Worm (Caenorhabditis elegans) whole organism, late embryonic: Measurements from ENCODE around the gene W09G12.8.

ENCODE experiments used
- C38D4.7 ChIP-seq: fragments of 200-800 bp; sonication (Bioruptor generic); optimal IDR thresholded peaks from 2 replicates; lab custom pipeline; 2018; ENCODE audit warnings: mild to moderate bottlenecking, missing genetic modification characterization, moderate library complexity, missing compliant biosample characterization
- F13H6.1 ChIP-seq: sonication (generic microtip); optimal IDR thresholded peaks from 2 replicates; lab custom pipeline; 2016; ENCODE audit warnings: missing genetic modification characterization, missing compliant biosample characterization
- K02D7.2 ChIP-seq: sonication (generic microtip); optimal IDR thresholded peaks from 2 replicates; lab custom pipeline; 2017; ENCODE audit warnings: mild to moderate bottlenecking, missing genetic modification characterization, missing compliant biosample characterization
- K09A11.1 ChIP-seq: sonication (generic microtip); optimal IDR thresholded peaks from 2 replicates; lab custom pipeline; 2017; ENCODE audit warnings: antibody characterized with exemption, mild to moderate bottlenecking, missing genetic modification characterization, missing compliant biosample characterization; ENCODE audit not compliant: insufficient read depth
- T23F11.4 ChIP-seq: fragments of 200-800 bp; sonication (Bioruptor generic); optimal IDR thresholded peaks from 2 replicates; lab custom pipeline; 2018; ENCODE audit warnings: mild to moderate bottlenecking, missing genetic modification characterization, missing compliant biosample characterization
- Y22D7AL.16 ChIP-seq: sonication (generic microtip); optimal IDR thresholded peaks from 2 replicates; lab custom pipeline; 2016; ENCODE audit warnings: missing genetic modification characterization, missing compliant biosample characterization
- ama-1 ChIP-seq: fragments of 150-350 bp; optimal IDR thresholded peaks from 2 replicates; lab custom pipeline; 2014
- ceh-2 ChIP-seq: sonication (generic microtip); optimal IDR thresholded peaks from 2 replicates; lab custom pipeline; 2016; ENCODE audit warnings: missing genotype, missing genetic modification characterization, missing compliant biosample characterization
- ceh-45 ChIP-seq: fragments of 200-800 bp; sonication (Bioruptor generic); IDR thresholded peaks from 2 replicates; pipeline ENCODE4 v1.3.6; 2022; ENCODE audit warnings: missing genetic modification reagents, missing genetic modification characterization, missing compliant biosample characterization
- ceh-9 ChIP-seq: sonication (generic microtip); optimal IDR thresholded peaks from 2 replicates; lab custom pipeline; 2016; ENCODE audit warnings: mild to moderate bottlenecking, missing genetic modification characterization, inconsistent platforms, missing compliant biosample characterization
- dve-1 ChIP-seq: sonication (generic microtip); optimal IDR thresholded peaks from 2 replicates; lab custom pipeline; 2017; ENCODE audit warnings: antibody characterized with exemption, mild to moderate bottlenecking, missing genetic modification characterization, missing compliant biosample characterization
- elt-4 ChIP-seq: sonication (generic microtip); optimal IDR thresholded peaks from 2 replicates; lab custom pipeline; 2016; ENCODE audit warnings: missing genetic modification characterization, missing compliant biosample characterization
- ets-4 ChIP-seq: sonication (generic microtip); optimal IDR thresholded peaks from 2 replicates; lab custom pipeline; 2016; ENCODE audit warnings: missing genetic modification characterization, missing compliant biosample characterization
- eyg-1 ChIP-seq: sonication (generic microtip); optimal IDR thresholded peaks from 2 replicates; lab custom pipeline; 2016; ENCODE audit warnings: missing genotype, missing genetic modification characterization, missing compliant biosample characterization
- fkh-10 ChIP-seq: fragments of 150-350 bp; optimal IDR thresholded peaks from 2 replicates; lab custom pipeline; 2014; ENCODE audit warnings: missing biosample characterization, missing genetic modification reagents, missing genetic modification characterization
- hlh-13 ChIP-seq: fragments of 200-800 bp; sonication (Bioruptor generic); optimal IDR thresholded peaks from 2 replicates; lab custom pipeline; 2018; ENCODE audit warnings: mild to moderate bottlenecking, missing genetic modification characterization, missing compliant biosample characterization
- hlh-15 ChIP-seq: sonication (generic microtip); optimal IDR thresholded peaks from 2 replicates; lab custom pipeline; 2016; ENCODE audit warnings: missing genetic modification characterization, missing compliant biosample characterization
- hlh-8 ChIP-seq: sonication (generic microtip); optimal IDR thresholded peaks from 2 replicates; lab custom pipeline; 2016; ENCODE audit warnings: missing genotype, missing genetic modification characterization, missing compliant biosample characterization
- lin-11 ChIP-seq: fragments of 200-800 bp; sonication (Bioruptor generic); optimal IDR thresholded peaks from 2 replicates; lab custom pipeline; 2018; ENCODE audit warnings: mild to moderate bottlenecking, missing genetic modification characterization, missing compliant biosample characterization
- nfya-1 ChIP-seq: sonication (generic microtip); optimal IDR thresholded peaks from 2 replicates; lab custom pipeline; 2017; ENCODE audit warnings: missing genetic modification characterization, mild to moderate bottlenecking, missing compliant biosample characterization, antibody characterized with exemption, moderate library complexity
- nhr-232 ChIP-seq: sonication (generic microtip); optimal IDR thresholded peaks from 2 replicates; lab custom pipeline; 2016; ENCODE audit warnings: missing genetic modification characterization, missing compliant biosample characterization
- npax-4 ChIP-seq: sonication (generic microtip); optimal IDR thresholded peaks from 2 replicates; lab custom pipeline; 2016; ENCODE audit warnings: missing genetic modification characterization, missing compliant biosample characterization
- odd-2 ChIP-seq: sonication (generic microtip); optimal IDR thresholded peaks from 2 replicates; lab custom pipeline; 2017; ENCODE audit warnings: antibody characterized with exemption, mild to moderate bottlenecking, missing genetic modification characterization, missing compliant biosample characterization
- pat-9 ChIP-seq: fragments of 200-800 bp; sonication (Bioruptor generic); optimal IDR thresholded peaks from 2 replicates; lab custom pipeline; 2018; ENCODE audit warnings: mild to moderate bottlenecking, missing genetic modification characterization, moderate library complexity, missing compliant biosample characterization
- pha-4 ChIP-seq: fragments of 150-350 bp; optimal IDR thresholded peaks from 2 replicates; lab custom pipeline; 2018; ENCODE audit warnings: missing biosample characterization, missing genetic modification reagents, missing genetic modification characterization
- rnt-1 ChIP-seq: sonication (generic microtip); optimal IDR thresholded peaks from 2 replicates; lab custom pipeline; 2016; ENCODE audit warnings: missing genetic modification characterization, missing compliant biosample characterization
- sox-2 ChIP-seq: fragments of 200-800 bp; sonication (Bioruptor generic); IDR thresholded peaks from 2 replicates; pipeline ENCODE4 v1.3.6; 2022; ENCODE audit warnings: missing genetic modification reagents, missing genetic modification characterization, missing compliant biosample characterization
- sox-4 ChIP-seq: sonication (generic microtip); optimal IDR thresholded peaks from 2 replicates; lab custom pipeline; 2017; ENCODE audit warnings: mild to moderate bottlenecking, missing genetic modification characterization, inconsistent platforms, missing compliant biosample characterization
- tbx-2 ChIP-seq: sonication (generic microtip); optimal IDR thresholded peaks from 2 replicates; lab custom pipeline; 2016; ENCODE audit warnings: missing genetic modification characterization, missing compliant biosample characterization
- tbx-7 ChIP-seq: sonication (generic microtip); optimal IDR thresholded peaks from 2 replicates; lab custom pipeline; 2016; ENCODE audit warnings: missing genotype, missing genetic modification characterization, missing compliant biosample characterization
- ttx-3 ChIP-seq: sonication (generic microtip); optimal IDR thresholded peaks from 2 replicates; lab custom pipeline; 2016; ENCODE audit warnings: missing genetic modification reagents, missing genetic modification characterization, missing compliant biosample characterization
- unc-3 ChIP-seq, 2 experiments: fragments of 200-800 bp in 1 of 2; sonication (Bioruptor generic) in 1 of 2; sonication (generic microtip) in 1 of 2; conservative IDR thresholded peaks in 1 of 2; optimal IDR thresholded peaks in 1 of 2; 2 replicates each; pipeline versions ENCODE4 v1.3.6 to Lab custom; 2016 to 2022; ENCODE audit warnings: missing compliant biosample characterization in 2 of 2, missing genetic modification characterization in 2 of 2, missing genetic modification reagents in 1 of 2
- unc-42 ChIP-seq: sonication (generic microtip); optimal IDR thresholded peaks from 2 replicates; lab custom pipeline; 2016; ENCODE audit warnings: missing genotype, missing genetic modification characterization, missing compliant biosample characterization
- unc-55 ChIP-seq: sonication (generic microtip); optimal IDR thresholded peaks from 2 replicates; lab custom pipeline; 2017; ENCODE audit warnings: missing biosample characterization, missing genetic modification reagents, missing genetic modification characterization
- unc-86 ChIP-seq: sonication (generic microtip); optimal IDR thresholded peaks from 2 replicates; lab custom pipeline; 2016; ENCODE audit warnings: missing genetic modification characterization, missing compliant biosample characterization
- zip-5 ChIP-seq: sonication (generic microtip); optimal IDR thresholded peaks from 2 replicates; lab custom pipeline; 2016; ENCODE audit warnings: missing genetic modification characterization, missing compliant biosample characterization

Gene W09G12.8

ce11 chrIV:1216290-1216689 is 9.7 kb upstream of the W09G12.8 start, which contains the start of gene W09G12.9:
Gene W09G12.9, plus strand, starts transcription at chrIV:1216590.
- no peak for TF ChIP-seq eyg-1 (tag; lab: Kevin White, UChicago)
- TF ChIP-seq hlh-13 (GFP tag; lab: Kevin White, UChicago): no peak
- no peak for TF ChIP-seq K09A11.1
- TF ChIP-seq unc-86 (tag; lab: Kevin White, UChicago): no peak
- TF ChIP-seq lin-11: no peak

ce11 chrIV:1217265-1217664 is 8.7 kb upstream of the W09G12.8 start:
- peak; percentile 57 for TF ChIP-seq dve-1 (tag; lab: Kevin White, UChicago)

ce11 chrIV:1221167-1221566 is 4.8 kb upstream of the W09G12.8 start, which contains the start of gene W09G12.10:
Gene W09G12.10, minus strand, starts transcription at chrIV:1221287.
- TF ChIP-seq npax-4 (tag; lab: Kevin White, UChicago): no peak
- TF ChIP-seq hlh-15: no peak
- TF ChIP-seq fkh-10 (GFP tag; lab: Kevin White, UChicago): no peak
- TF ChIP-seq ttx-3 (tag; lab: Kevin White, UChicago): no peak
- no peak for TF ChIP-seq C38D4.7 (GFP tag; lab: Kevin White, UChicago)
- no peak for TF ChIP-seq nfya-1
- TF ChIP-seq unc-3 (GFP tag; conservative IDR thresholded peaks at IDR 0.05; lab: Robert Waterston, UW): no peak
- no peak for TF ChIP-seq unc-3 (tag; optimal IDR thresholded peaks at IDR 0.05; lab: Kevin White, UChicago)
- TF ChIP-seq sox-2 (GFP tag; lab: Robert Waterston, UW): no peak
- no peak for TF ChIP-seq K09A11.1
- TF ChIP-seq hlh-13 (GFP tag; lab: Kevin White, UChicago): no peak
- no peak for TF ChIP-seq unc-55 (GFP tag; lab: Kevin White, UChicago)
- TF ChIP-seq ama-1 (lab: Kevin White, UChicago): no peak
- no peak for TF ChIP-seq elt-4 (tag; lab: Kevin White, UChicago)
- no peak for TF ChIP-seq tbx-2
- TF ChIP-seq F13H6.1 (tag; lab: Kevin White, UChicago): no peak
- no peak for TF ChIP-seq ceh-9 (tag; lab: Kevin White, UChicago)
- no peak for TF ChIP-seq zip-5 (tag; lab: Kevin White, UChicago)
- no peak for TF ChIP-seq T23F11.4 (GFP tag; lab: Kevin White, UChicago)

- TF ChIP-seq odd-2 (tag; lab: Kevin White, UChicago) (no peak), unc-55 (GFP tag; lab: Kevin White, UChicago) (no peak), ceh-45 (GFP tag; lab: Robert Waterston, UW) (no peak), ets-4 (tag; lab: Kevin White, UChicago) (no peak), sox-2 (GFP tag; lab: Robert Waterston, UW) (no peak), pha-4 (tag; lab: Kevin White, UChicago) (no peak), Y22D7AL.16 (no peak), ceh-9 (tag; lab: Kevin White, UChicago) (no peak)
Observed at ce11 chrIV:1224781-1225180, 1.2 kb upstream of the W09G12.8 start.

- TF ChIP-seq ceh-45 (GFP tag; lab: Robert Waterston, UW) (no peak), ttx-3 (tag; lab: Kevin White, UChicago) (no peak), T23F11.4 (GFP tag; lab: Kevin White, UChicago) (no peak), tbx-7 (tag; lab: Kevin White, UChicago) (no peak), pha-4 (tag; lab: Kevin White, UChicago) (no peak), nhr-232 (tag; lab: Kevin White, UChicago) (no peak), Y22D7AL.16 (no peak), lin-11 (no peak), unc-42 (tag; lab: Kevin White, UChicago) (no peak), ama-1 (lab: Kevin White, UChicago) (no peak), hlh-8 (tag; lab: Kevin White, UChicago) (no peak), pat-9 (no peak), unc-55 (GFP tag; lab: Kevin White, UChicago) (no peak), K02D7.2 (tag; lab: Kevin White, UChicago) (no peak), sox-4 (tag; lab: Kevin White, UChicago) (no peak), rnt-1 (tag; lab: Kevin White, UChicago) (no peak), ceh-2 (no peak), unc-3 (GFP tag; conservative IDR thresholded peaks at IDR 0.05; lab: Robert Waterston, UW) (no peak), unc-3 (tag; optimal IDR thresholded peaks at IDR 0.05; lab: Kevin White, UChicago) (no peak), hlh-13 (GFP tag; lab: Kevin White, UChicago) (no peak), ets-4 (tag; lab: Kevin White, UChicago) (no peak)
Observed at ce11 chrIV:1228675-1229130, 2.7 kb downstream of the W09G12.8 start, which contains the start of gene W09G12.7. Gene W09G12.7, plus strand, starts transcription at chrIV:1229080.
